Worm (Caenorhabditis elegans) whole organism, L4/young adult: ENCODE measurements around the gene srg-46.
A peak's percentile ranks its signal among the peaks of the same experiment; 100 is the strongest.

Experiments
- W03F9.2 ChIP-seq: fragments of 150-350 bp; optimal IDR thresholded peaks from 2 replicates; lab custom pipeline; 2014; ENCODE audit warnings: missing biosample characterization, missing genetic modification characterization
- dao-5 ChIP-seq: sonication (generic microtip); optimal IDR thresholded peaks from 2 replicates; lab custom pipeline; 2016; ENCODE audit warnings: missing genotype, missing genetic modification characterization, moderate library complexity, missing compliant biosample characterization
- him-1 ChIP-seq: sonication (generic microtip); optimal IDR thresholded peaks from 2 replicates; lab custom pipeline; 2016; ENCODE audit warnings: missing genotype, missing genetic modification reagents, missing genetic modification characterization, missing compliant biosample characterization

Gene srg-46

ce11 chrV:13391378-13392258 is 28.1 kb downstream of the srg-46 start, which contains the start of gene somi-1:
Gene somi-1 (minus strand): TSS chrV:13391395.
- TF ChIP-seq W03F9.2: no peak
- TF ChIP-seq him-1 (tag; lab: Kevin White, UChicago): peak; percentile 8

- TF ChIP-seq him-1 (tag; lab: Kevin White, UChicago): no peak
- no peak for TF ChIP-seq W03F9.2
- TF ChIP-seq dao-5 (tag; lab: Kevin White, UChicago): no peak
These were observed 29.9 kb downstream of the srg-46 start for ce11 chrV:13393333-13393803.

- no peak for TF ChIP-seq dao-5 (tag; lab: Kevin White, UChicago)
- TF ChIP-seq W03F9.2: no peak
- TF ChIP-seq him-1 (tag; lab: Kevin White, UChicago): no peak
These were observed 31.5 kb downstream of the srg-46 start for ce11 chrV:13394968-13395367.

ce11 chrV:13396426-13396825 is 32.9 kb downstream of the srg-46 start:
- TF ChIP-seq him-1 (tag; lab: Kevin White, UChicago) (peak; percentile 70), dao-5 (tag; lab: Kevin White, UChicago) (no peak), W03F9.2 (no peak)

- TF ChIP-seq him-1 (tag; lab: Kevin White, UChicago): no peak
- no peak for TF ChIP-seq dao-5 (tag; lab: Kevin White, UChicago)
- no peak for TF ChIP-seq W03F9.2
These were observed 38.2 kb downstream of the srg-46 start for ce11 chrV:13401669-13402068.

- TF ChIP-seq W03F9.2 (no peak), him-1 (tag; lab: Kevin White, UChicago) (no peak), dao-5 (tag; lab: Kevin White, UChicago) (no peak)
These were observed 39.0 kb downstream of the srg-46 start for ce11 chrV:13402524-13402923.

ce11 chrV:13406032-13406431 is 42.5 kb downstream of the srg-46 start, which contains the start of gene cutl-1:
Gene cutl-1 (minus strand): TSS chrV:13406114.
- TF ChIP-seq dao-5 (tag; lab: Kevin White, UChicago): no peak
- no peak for TF ChIP-seq him-1 (tag; lab: Kevin White, UChicago)
- TF ChIP-seq W03F9.2: no peak

- TF ChIP-seq W03F9.2: no peak
- TF ChIP-seq dao-5 (tag; lab: Kevin White, UChicago): no peak
- TF ChIP-seq him-1 (tag; lab: Kevin White, UChicago): no peak
These were observed 43.0 kb downstream of the srg-46 start, which contains the start of gene F53F1.2 for ce11 chrV:13406511-13406910. Gene F53F1.2 (plus strand): TSS chrV:13406816.

ce11 chrV:13407913-13408312 is 44.4 kb downstream of the srg-46 start, which contains the start of gene F53F1.3:
Gene F53F1.3 (plus strand): TSS chrV:13408242.
- TF ChIP-seq him-1 (tag; lab: Kevin White, UChicago): no peak

- TF ChIP-seq dao-5 (tag; lab: Kevin White, UChicago) (no peak), W03F9.2 (no peak), him-1 (tag; lab: Kevin White, UChicago) (no peak)
These were observed 44.9 kb downstream of the srg-46 start for ce11 chrV:13408440-13408839.

ce11 chrV:13409089-13409488 is 45.6 kb downstream of the srg-46 start:
- TF ChIP-seq him-1 (tag; lab: Kevin White, UChicago) (no peak), dao-5 (tag; lab: Kevin White, UChicago) (no peak), W03F9.2 (no peak)

- TF ChIP-seq W03F9.2: no peak
- TF ChIP-seq dao-5 (tag; lab: Kevin White, UChicago): no peak
- no peak for TF ChIP-seq him-1 (tag; lab: Kevin White, UChicago)
These were observed 47.2 kb downstream of the srg-46 start, which contains the start of gene F53F1.4 for ce11 chrV:13410688-13411087. Gene F53F1.4 (plus strand): TSS chrV:13411077.

ce11 chrV:13411225-13411991 is 47.9 kb downstream of the srg-46 start:
- TF ChIP-seq dao-5 (tag; lab: Kevin White, UChicago): no peak
- TF ChIP-seq him-1 (tag; lab: Kevin White, UChicago): no peak
- TF ChIP-seq W03F9.2: no peak

ce11 chrV:13411992-13412298 is 48.4 kb downstream of the srg-46 start:
- no peak for TF ChIP-seq him-1 (tag; lab: Kevin White, UChicago)
- TF ChIP-seq dao-5 (tag; lab: Kevin White, UChicago): no peak
- TF ChIP-seq W03F9.2: no peak
